Fruit fly (Drosophila melanogaster) whole organism, wandering third instar larva: Measurements from ENCODE around the gene CG31798.
A peak's percentile ranks its signal among the peaks of the same experiment; 100 is the strongest.

Experiments
- Abd-B ChIP-seq: fragments of >200 bp; optimal IDR thresholded peaks from 2 replicates; lab custom pipeline; 2017; ENCODE audit warnings: missing biosample characterization, missing genetic modification characterization
- CG32264 ChIP-seq: fragments of 200-800 bp; sonication (Bioruptor generic); optimal IDR thresholded peaks from 2 replicates; lab custom pipeline; 2016; ENCODE audit warnings: missing biosample characterization, missing genetic modification characterization
- CG9705 ChIP-seq: fragments of 200-800 bp; sonication (Bioruptor generic); optimal IDR thresholded peaks from 2 replicates; lab custom pipeline; 2018; ENCODE audit warnings: missing biosample characterization, mild to moderate bottlenecking, missing genetic modification characterization
- CrebA ChIP-seq: fragments of 200-800 bp; sonication (Bioruptor generic); optimal IDR thresholded peaks from 2 replicates; lab custom pipeline; 2016; ENCODE audit warnings: missing biosample characterization, mild to moderate bottlenecking, missing genetic modification characterization, borderline replicate concordance
- Dfd ChIP-seq: fragments of >200 bp; optimal IDR thresholded peaks from 2 replicates; lab custom pipeline; 2017; ENCODE audit warnings: missing biosample characterization, missing genetic modification characterization
- Dif ChIP-seq: fragments of 200-275, 200-300 bp; sonication (Bioruptor generic); optimal IDR thresholded peaks from 2 replicates; lab custom pipeline; 2018; ENCODE audit warnings: missing biosample characterization, missing genetic modification characterization; ENCODE audit not compliant: partially characterized antibody
- GATAd ChIP-seq: sonication (Bioruptor generic); optimal IDR thresholded peaks from 2 replicates; lab custom pipeline; 2016; ENCODE audit warnings: missing biosample characterization, missing genetic modification characterization
- HLH106 ChIP-seq: fragments of 200-800 bp; optimal IDR thresholded peaks from 3 replicates; lab custom pipeline; 2019; ENCODE audit warnings: missing biosample characterization, mild to moderate bottlenecking, missing genetic modification characterization, moderate library complexity
- Hnf4 ChIP-seq: fragments of 200-800 bp; sonication (Bioruptor generic); optimal IDR thresholded peaks from 2 replicates; lab custom pipeline; 2016; ENCODE audit warnings: missing biosample characterization, mild to moderate bottlenecking, missing genetic modification characterization
- Hr78 ChIP-seq: fragments of >200 bp; optimal IDR thresholded peaks from 2 replicates; lab custom pipeline; 2017; ENCODE audit warnings: missing biosample characterization, missing genetic modification characterization
- Hr83 ChIP-seq: fragments of 200-300 bp; sonication (Bioruptor generic); optimal IDR thresholded peaks from 2 replicates; lab custom pipeline; 2016; ENCODE audit warnings: missing biosample characterization, mild to moderate bottlenecking, missing genetic modification characterization, moderate library complexity; ENCODE audit not compliant: poor library complexity, severe bottlenecking
- Jra ChIP-seq: sonication (Bioruptor generic); optimal IDR thresholded peaks from 2 replicates; lab custom pipeline; 2016; ENCODE audit warnings: missing biosample characterization, missing genetic modification characterization
- Mio ChIP-seq: sonication (Bioruptor generic); optimal IDR thresholded peaks from 2 replicates; lab custom pipeline; 2016; ENCODE audit warnings: missing biosample characterization, missing genetic modification characterization
- Myc ChIP-seq: fragments of >200 bp; optimal IDR thresholded peaks from 2 replicates; lab custom pipeline; 2017
- N ChIP-seq: fragments of >200 bp; optimal IDR thresholded peaks from 2 replicates; lab custom pipeline; 2018; ENCODE audit warnings: missing biosample characterization, missing external identifiers, missing genetic modification characterization
- OdsH ChIP-seq: fragments of 200-800 bp; sonication (Bioruptor generic); optimal IDR thresholded peaks from 2 replicates; lab custom pipeline; 2016; ENCODE audit warnings: missing biosample characterization, mild to moderate bottlenecking, missing genetic modification characterization
- Rel ChIP-seq, 2 experiments: fragments of 200-800 bp; sonication (Bioruptor generic) in 1 of 2; optimal IDR thresholded peaks; 2 replicates in 1 of 2; 3 replicates in 1 of 2; lab custom pipeline; 2016 to 2019; ENCODE audit warnings: mild to moderate bottlenecking in 2 of 2, missing biosample characterization in 2 of 2, missing genetic modification characterization in 2 of 2, moderate library complexity in 1 of 2
- Sp1 ChIP-seq: fragments of 200-800 bp; sonication (Bioruptor generic); optimal IDR thresholded peaks from 3 replicates; lab custom pipeline; 2019; ENCODE audit warnings: missing biosample characterization, mild to moderate bottlenecking, missing genetic modification characterization, moderate library complexity
- Vsx2 ChIP-seq: fragments of 200-300, 225-300 bp; sonication (Bioruptor generic); optimal IDR thresholded peaks from 2 replicates; lab custom pipeline; 2018; ENCODE audit warnings: missing biosample characterization, missing genetic modification characterization; ENCODE audit not compliant: partially characterized antibody
- br ChIP-seq: fragments of 200-800 bp; sonication (Bioruptor generic); optimal IDR thresholded peaks from 2 replicates; lab custom pipeline; 2016; ENCODE audit warnings: missing biosample characterization, missing genetic modification characterization
- brk ChIP-seq: fragments of 200-800 bp; sonication (Bioruptor generic); optimal IDR thresholded peaks from 2 replicates; lab custom pipeline; 2016; ENCODE audit warnings: missing biosample characterization, mild to moderate bottlenecking, missing genetic modification characterization
- dl ChIP-seq, 2 experiments: fragments of 175-275, 200-275 bp in 1 of 2; fragments of 200-275 bp in 1 of 2; sonication (Bioruptor generic); optimal IDR thresholded peaks; lab custom pipeline; 2018; ENCODE audit warnings: mild to moderate bottlenecking in 2 of 2, missing biosample characterization in 2 of 2, missing genetic modification characterization in 2 of 2, moderate library complexity in 2 of 2; ENCODE audit not compliant: partially characterized antibody in 2 of 2, insufficient read depth in 1 of 2
- dmrt93B ChIP-seq: fragments of 200-800 bp; sonication (Bioruptor generic); optimal IDR thresholded peaks from 2 replicates; lab custom pipeline; 2018; ENCODE audit warnings: missing biosample characterization, mild to moderate bottlenecking, missing genetic modification characterization
- dsf ChIP-seq: sonication (Bioruptor generic); optimal IDR thresholded peaks from 2 replicates; lab custom pipeline; 2016; ENCODE audit warnings: missing biosample characterization, missing genetic modification characterization, borderline replicate concordance
- ey ChIP-seq: fragments of 200-800 bp; sonication (Bioruptor generic); optimal IDR thresholded peaks from 2 replicates; lab custom pipeline; 2016; ENCODE audit warnings: missing biosample characterization, missing genetic modification characterization
- foxo ChIP-seq, 2 experiments: fragments of 200-800 bp; sonication (Bioruptor generic); optimal IDR thresholded peaks; 2 replicates in 1 of 2; 3 replicates in 1 of 2; lab custom pipeline; 2016 to 2017; ENCODE audit warnings: missing biosample characterization in 2 of 2, missing genetic modification characterization in 2 of 2
- fru ChIP-seq: fragments of 200-800 bp; sonication (Bioruptor generic); optimal IDR thresholded peaks from 3 replicates; lab custom pipeline; 2016; ENCODE audit warnings: missing biosample characterization, mild to moderate bottlenecking, missing genetic modification characterization
- h ChIP-seq: fragments of 200-800 bp; sonication (Bioruptor generic); optimal IDR thresholded peaks from 3 replicates; lab custom pipeline; 2016; ENCODE audit warnings: missing biosample characterization, mild to moderate bottlenecking, missing genetic modification characterization
- jim ChIP-seq: fragments of 175-275, 200-325 bp; sonication (Bioruptor generic); optimal IDR thresholded peaks from 2 replicates; lab custom pipeline; 2016; ENCODE audit warnings: missing biosample characterization, mild to moderate bottlenecking, missing genetic modification characterization
- lola ChIP-seq: fragments of >200 bp; optimal IDR thresholded peaks from 2 replicates; lab custom pipeline; 2017; ENCODE audit warnings: missing biosample characterization, missing genetic modification characterization
- pan ChIP-seq: fragments of >200 bp; optimal IDR thresholded peaks from 2 replicates; lab custom pipeline; 2017
- psq ChIP-seq: fragments of 200-800 bp; sonication (Bioruptor generic); optimal IDR thresholded peaks from 3 replicates; lab custom pipeline; 2017; ENCODE audit warnings: missing biosample characterization, mild to moderate bottlenecking, missing genetic modification characterization, moderate library complexity
- rgr ChIP-seq: fragments of 200-800 bp; sonication (Bioruptor generic); optimal IDR thresholded peaks from 3 replicates; lab custom pipeline; 2016; ENCODE audit warnings: missing biosample characterization, mild to moderate bottlenecking, missing genetic modification characterization
- sage ChIP-seq: fragments of 200-800 bp; sonication (Bioruptor generic); optimal IDR thresholded peaks from 2 replicates; lab custom pipeline; 2016; ENCODE audit warnings: missing biosample characterization, mild to moderate bottlenecking, missing genetic modification characterization
- sv ChIP-seq: fragments of 200-800 bp; sonication (Bioruptor generic); optimal IDR thresholded peaks from 3 replicates; lab custom pipeline; 2016; ENCODE audit warnings: missing biosample characterization, missing genetic modification characterization
- tai ChIP-seq: sonication (Bioruptor generic); optimal IDR thresholded peaks from 2 replicates; lab custom pipeline; 2016; ENCODE audit warnings: missing biosample characterization, missing genetic modification characterization
- usp ChIP-seq: fragments of >200 bp; optimal IDR thresholded peaks from 2 replicates; lab custom pipeline; 2017; ENCODE audit warnings: missing biosample characterization, missing genetic modification characterization
- woc ChIP-seq: sonication (Bioruptor generic); optimal IDR thresholded peaks from 2 replicates; lab custom pipeline; 2016; ENCODE audit warnings: missing biosample characterization, mild to moderate bottlenecking, missing genetic modification characterization

CG31798 gene

DNA sequence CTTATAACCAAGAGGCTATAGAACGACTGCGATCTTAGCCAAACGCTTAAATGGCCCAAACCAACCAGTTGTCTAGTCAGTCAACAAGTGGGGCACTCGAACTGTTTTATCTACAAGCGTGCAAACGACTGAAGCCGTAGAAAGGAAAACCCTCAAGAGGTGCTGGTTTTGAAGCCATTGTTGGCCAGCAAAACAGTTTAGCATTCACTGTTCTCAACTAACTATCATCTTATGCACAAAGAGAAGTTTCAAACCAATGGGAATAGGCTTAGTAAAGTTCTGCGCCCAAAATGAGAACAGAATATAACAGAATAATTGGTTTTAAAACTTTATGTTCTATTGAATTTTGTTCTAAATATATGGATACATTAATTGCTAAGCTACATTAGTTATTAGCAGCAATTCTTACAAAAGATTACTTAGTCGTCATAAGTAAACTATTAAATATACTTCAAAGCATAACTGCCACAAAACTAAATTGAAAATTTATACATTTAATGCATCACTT is at the start of gene CG31798:
Gene CG31798, plus strand, starts transcription at position 458 of the 508 bp plus-strand sequence.
- TF ChIP-seq Hnf4 (GFP tag; lab: Kevin White, UChicago): no peak
- no peak for TF ChIP-seq tai
- no peak for TF ChIP-seq CrebA (GFP tag; lab: Kevin White, UChicago)
- peak; percentile 89 for TF ChIP-seq Myc (lab: Kevin White, UChicago)

DNA sequence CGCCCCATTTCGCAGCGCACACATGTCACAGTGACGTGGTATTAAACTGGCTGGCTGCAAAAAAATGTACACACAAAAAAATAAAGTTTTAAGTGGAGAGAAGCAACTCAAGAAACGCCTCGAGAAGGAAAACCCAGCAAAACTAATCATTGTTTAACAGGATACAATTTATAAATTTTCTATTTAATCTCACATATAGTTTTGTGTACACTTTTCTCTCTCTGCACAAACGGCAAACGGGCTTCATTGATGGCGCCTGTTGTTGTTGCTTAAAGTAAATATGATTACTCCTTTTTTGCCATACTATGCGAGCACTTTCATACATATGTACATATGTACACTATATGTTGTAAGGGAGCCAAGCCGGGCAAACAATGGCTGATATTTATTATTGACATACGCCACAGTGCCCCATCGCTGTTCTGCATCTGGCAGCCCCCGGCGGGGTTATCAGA is 35.9 kb upstream of the CG31798 start:
- TF ChIP-seq Abd-B (GFP tag; lab: Kevin White, UChicago): no peak
- TF ChIP-seq Mio: no peak
- TF ChIP-seq br (GFP tag; lab: Kevin White, UChicago): peak; percentile 71
- TF ChIP-seq ey: peak; percentile 67
- TF ChIP-seq Rel (GFP tag; optimal IDR thresholded peaks at IDR 0.05; lab: Kevin White, UChicago): no peak
- TF ChIP-seq Rel (tag; optimal IDR thresholded peaks at IDR 0.05; lab: Kevin White, UChicago): no peak
- TF ChIP-seq OdsH (GFP tag; lab: Kevin White, UChicago): peak; percentile 65
- TF ChIP-seq N (GFP tag; lab: Kevin White, UChicago): no peak
- TF ChIP-seq GATAd (GFP tag; lab: Kevin White, UChicago): no peak
- TF ChIP-seq Hnf4 (GFP tag; lab: Kevin White, UChicago): peak; percentile 61
- peak; percentile 65 for TF ChIP-seq rgr (GFP tag; lab: Kevin White, UChicago)
- TF ChIP-seq CG9705 (GFP tag; lab: Kevin White, UChicago): no peak
- TF ChIP-seq usp (GFP tag; lab: Kevin White, UChicago): no peak
- no peak for TF ChIP-seq Dif (GFP tag; lab: Kevin White, UChicago)
- TF ChIP-seq foxo (GFP tag; optimal IDR thresholded peaks at IDR 0.05; lab: Kevin White, UChicago): peak in 1 of 2 experiments; percentile 69
- TF ChIP-seq psq (GFP tag; lab: Kevin White, UChicago): peak; percentile 51
- peak; percentile 36 for TF ChIP-seq woc (GFP tag; lab: Kevin White, UChicago)
- peak; percentile 71 for TF ChIP-seq h (GFP tag; lab: Kevin White, UChicago)
- TF ChIP-seq HLH106 (tag; lab: Kevin White, UChicago): peak; percentile 49
- peak; percentile 40 for TF ChIP-seq sage (GFP tag; lab: Kevin White, UChicago)
- TF ChIP-seq Dfd (GFP tag; lab: Kevin White, UChicago): no peak
- no peak for TF ChIP-seq CG32264
- TF ChIP-seq sv (GFP tag; lab: Kevin White, UChicago): peak; percentile 17
- no peak for TF ChIP-seq Myc (lab: Kevin White, UChicago)
- no peak for TF ChIP-seq Hr78 (GFP tag; lab: Kevin White, UChicago)
- no peak for TF ChIP-seq CrebA (GFP tag; lab: Kevin White, UChicago)
- TF ChIP-seq Hr83 (GFP tag; lab: Kevin White, UChicago): no peak
- TF ChIP-seq Jra (GFP tag; lab: Kevin White, UChicago): no peak
- TF ChIP-seq brk (GFP tag; lab: Kevin White, UChicago): peak; percentile 43
- TF ChIP-seq tai: peak; percentile 20
- TF ChIP-seq dl (GFP tag; optimal IDR thresholded peaks at IDR 0.05; lab: Kevin White, UChicago; ENCODE audit: insufficient read depth in 1 of 2, partially characterized antibody in 2 of 2): no peak
- TF ChIP-seq lola (GFP tag; lab: Kevin White, UChicago): no peak
- no peak for TF ChIP-seq Vsx2 (GFP tag; lab: Kevin White, UChicago)
- peak; percentile 68 for TF ChIP-seq fru (GFP tag; lab: Kevin White, UChicago)
- peak; percentile 41 for TF ChIP-seq Sp1 (GFP tag; lab: Kevin White, UChicago)
- TF ChIP-seq dsf (GFP tag; lab: Kevin White, UChicago): no peak
- no peak for TF ChIP-seq pan
- peak; percentile 23 for TF ChIP-seq dmrt93B (GFP tag; lab: Kevin White, UChicago)
- no peak for TF ChIP-seq jim
